Worm (Caenorhabditis elegans): ENCODE results near the gene T27E9.6.

- TF ChIP-seq lin-13 (GFP tag; optimal IDR thresholded peaks at IDR 0.05) (no peak), lsy-2 (tag; optimal IDR thresholded peaks at IDR 0.05) (no peak), lin-39 (tag; optimal IDR thresholded peaks at IDR 0.05) (no peak), peb-1 (tag; optimal IDR thresholded peaks at IDR 0.05) (no peak), ZK546.5 (tag; optimal IDR thresholded peaks at IDR 0.05) (no peak), zag-1 (tag; optimal IDR thresholded peaks at IDR 0.05) (no peak), nhr-12 (tag; optimal IDR thresholded peaks at IDR 0.05) (no peak), nhr-237 (tag; optimal IDR thresholded peaks at IDR 0.05) (no peak)
These were observed 25.9 kb upstream of the T27E9.6 start, which contains the start of gene T28A8.8 for ce11 chrIII:13502513-13502912.
